Fruit fly (Drosophila melanogaster) whole organism, adult: ENCODE data around the gene stops.

Source experiments
- CG11617 ChIP-seq: fragments of 200-800 bp; sonication (Bioruptor generic); optimal IDR thresholded peaks from 2 replicates; lab custom pipeline; 2017; ENCODE audit warnings: mild to moderate bottlenecking, missing biosample characterization, missing genetic modification reagents, missing genetic modification characterization
- CG12768 ChIP-seq: fragments of 200-800 bp; sonication (Bioruptor generic); optimal IDR thresholded peaks from 2 replicates; lab custom pipeline; 2017; ENCODE audit warnings: missing biosample characterization, missing genetic modification characterization, mild to moderate bottlenecking, moderate library complexity, missing genetic modification reagents
- CG14711 ChIP-seq: fragments of 200-800 bp; sonication (Bioruptor generic); optimal IDR thresholded peaks from 2 replicates; lab custom pipeline; 2018; ENCODE audit warnings: missing biosample characterization, mild to moderate bottlenecking, missing genetic modification characterization, moderate library complexity
- CG1620 ChIP-seq: fragments of 200-800 bp; sonication (Bioruptor generic); optimal IDR thresholded peaks from 2 replicates; lab custom pipeline; 2016; ENCODE audit warnings: missing biosample characterization, missing genetic modification characterization
- CG33017 ChIP-seq: fragments of 200-800 bp; sonication (Bioruptor generic); optimal IDR thresholded peaks from 2 replicates; lab custom pipeline; 2018; ENCODE audit warnings: missing biosample characterization, mild to moderate bottlenecking, missing genetic modification characterization, moderate library complexity
- CG5204 ChIP-seq: fragments of 200-800 bp; sonication (Bioruptor generic); optimal IDR thresholded peaks from 2 replicates; lab custom pipeline; 2016; ENCODE audit warnings: missing biosample characterization, missing genetic modification characterization
- CG7045 ChIP-seq: fragments of 200-800 bp; sonication (Bioruptor generic); optimal IDR thresholded peaks from 2 replicates; lab custom pipeline; 2017; ENCODE audit warnings: missing biosample characterization, mild to moderate bottlenecking, missing genetic modification characterization
- CG7101 ChIP-seq: fragments of 200-800 bp; sonication (Bioruptor generic); optimal IDR thresholded peaks from 2 replicates; lab custom pipeline; 2018; ENCODE audit warnings: missing biosample characterization, mild to moderate bottlenecking, missing genetic modification characterization, moderate library complexity
- Clk ChIP-seq: fragments of 200-800 bp; sonication (Bioruptor generic); optimal IDR thresholded peaks from 2 replicates; lab custom pipeline; 2017; ENCODE audit warnings: missing biosample characterization, missing genetic modification characterization
- Crg-1 ChIP-seq: fragments of 200-800 bp; sonication (Bioruptor generic); optimal IDR thresholded peaks from 2 replicates; lab custom pipeline; 2016; ENCODE audit warnings: missing biosample characterization, missing genetic modification characterization
- Hr96 ChIP-seq: fragments of 200-800 bp; sonication (Bioruptor generic); optimal IDR thresholded peaks from 2 replicates; lab custom pipeline; 2016; ENCODE audit warnings: missing biosample characterization, missing genetic modification characterization
- Mnt ChIP-seq: fragments of 200-800 bp; sonication (Bioruptor generic); optimal IDR thresholded peaks from 2 replicates; lab custom pipeline; 2016; ENCODE audit warnings: missing biosample characterization, mild to moderate bottlenecking, missing genetic modification characterization
- bab1 ChIP-seq: fragments of 200-800 bp; sonication (Bioruptor generic); optimal IDR thresholded peaks from 3 replicates; lab custom pipeline; 2019; ENCODE audit warnings: missing biosample characterization, mild to moderate bottlenecking, missing genetic modification characterization, moderate library complexity
- cic ChIP-seq: fragments of 200-800 bp; sonication (Bioruptor generic); optimal IDR thresholded peaks from 2 replicates; lab custom pipeline; 2017; ENCODE audit warnings: missing biosample characterization, mild to moderate bottlenecking, missing genetic modification characterization, moderate library complexity
- cnc ChIP-seq, 2 experiments: fragments of >200 bp; optimal IDR thresholded peaks; 2 replicates each; lab custom pipeline; 2017
- kay ChIP-seq: fragments of 200-800 bp; sonication (Bioruptor generic); peaks from one replicate; lab custom pipeline; 2016; ENCODE audit warnings: missing biosample characterization, missing genetic modification characterization, borderline replicate concordance
- ovo ChIP-seq: fragments of 200-800 bp; sonication (Bioruptor generic); optimal IDR thresholded peaks from 2 replicates; lab custom pipeline; 2016; ENCODE audit warnings: missing biosample characterization, missing genetic modification characterization
- pad ChIP-seq: fragments of 200-800 bp; sonication (Bioruptor generic); optimal IDR thresholded peaks from 3 replicates; lab custom pipeline; 2017; ENCODE audit warnings: missing biosample characterization, missing genetic modification characterization, mild to moderate bottlenecking, moderate library complexity, missing genetic modification reagents
- tj ChIP-seq: fragments of 200-800 bp; sonication (Bioruptor generic); optimal IDR thresholded peaks from 3 replicates; lab custom pipeline; 2017; ENCODE audit warnings: missing biosample characterization, mild to moderate bottlenecking, missing genetic modification characterization, moderate library complexity
- toe ChIP-seq: fragments of 200-800 bp; sonication (Bioruptor generic); optimal IDR thresholded peaks from 2 replicates; lab custom pipeline; 2016; ENCODE audit warnings: missing biosample characterization, missing genetic modification characterization

The stops gene

DNA sequence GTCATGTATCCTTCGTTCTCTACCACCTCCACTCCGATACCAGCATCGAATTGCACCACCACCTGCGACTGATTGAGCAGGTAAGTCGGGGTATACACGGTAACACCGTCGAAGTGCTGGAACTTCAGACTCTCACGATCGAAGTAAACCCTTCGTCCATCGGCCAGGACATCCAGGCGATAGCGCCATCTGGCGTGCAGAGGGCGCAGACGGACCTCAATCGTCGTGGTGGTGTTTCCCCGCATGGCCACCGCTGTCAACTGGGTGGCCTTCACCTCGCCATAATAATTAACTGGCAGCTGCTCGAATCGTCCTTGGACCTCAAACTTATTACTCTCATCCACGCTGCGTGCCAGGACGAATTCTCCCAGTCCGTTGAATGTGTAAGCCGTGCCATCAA is 12.9 kb upstream of the stops start:
- TF ChIP-seq Clk (GFP tag; lab: Kevin White, UChicago) = no peak
- no peak for TF ChIP-seq tj (GFP tag; lab: Kevin White, UChicago)
- no peak for TF ChIP-seq Hr96
- TF ChIP-seq toe (GFP tag; lab: Kevin White, UChicago) = no peak
- no peak for TF ChIP-seq ovo (GFP tag; lab: Kevin White, UChicago)
- no peak for TF ChIP-seq cic (GFP tag; lab: Kevin White, UChicago)

DNA sequence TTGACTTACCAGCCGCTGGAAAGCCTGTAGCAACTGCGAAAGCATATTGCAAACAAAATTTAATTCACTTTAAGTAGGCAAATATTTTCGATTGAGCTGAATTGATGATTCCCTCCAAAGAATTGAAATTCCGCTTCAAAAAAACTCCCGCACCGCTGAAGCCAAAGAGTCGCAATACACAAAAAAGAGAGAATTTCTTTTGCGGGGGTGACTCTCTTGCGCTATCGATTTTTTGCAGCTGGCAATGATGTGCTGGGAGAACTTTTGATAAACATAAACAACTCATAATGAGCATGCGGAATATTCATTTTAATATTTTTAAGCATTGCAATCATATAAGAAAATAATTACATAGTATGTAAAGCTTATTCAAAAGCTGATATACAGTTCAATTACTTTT is 477 bp downstream of the stops start:
- TF ChIP-seq tj (GFP tag; lab: Kevin White, UChicago) = no peak
- TF ChIP-seq CG5204 = no peak
- TF ChIP-seq CG7101 (tag; lab: Kevin White, UChicago) = no peak
- no peak for TF ChIP-seq CG12768 (GFP tag; lab: Kevin White, UChicago)
- TF ChIP-seq Mnt (GFP tag; lab: Kevin White, UChicago) = no peak
- TF ChIP-seq CG1620 (GFP tag; lab: Kevin White, UChicago) = no peak
- TF ChIP-seq cnc (optimal IDR thresholded peaks at IDR 0.05; lab: Kevin White, UChicago) = no peak
- no peak for TF ChIP-seq CG11617 (GFP tag; lab: Kevin White, UChicago)

DNA sequence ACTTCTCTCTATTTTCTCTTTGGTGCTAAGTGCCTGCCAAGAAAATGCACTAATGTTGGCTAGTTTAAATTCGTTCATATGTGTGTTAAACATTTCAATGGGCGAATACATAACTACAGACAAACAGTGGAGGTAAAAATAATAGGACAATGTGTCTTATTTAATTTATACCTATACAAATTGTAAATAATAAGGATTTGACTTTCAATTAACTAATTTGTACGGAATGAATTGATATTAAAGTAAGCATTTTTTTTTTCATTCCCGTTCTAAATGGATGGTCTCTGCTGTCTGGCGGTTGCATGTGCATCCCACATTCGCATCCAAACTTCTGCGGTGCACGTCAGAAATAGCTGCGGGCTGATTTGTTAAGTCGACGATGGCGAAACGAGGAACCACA is 22.0 kb downstream of the stops start:
- TF ChIP-seq kay (GFP tag; lab: Kevin White, UChicago) = peak; percentile 20
- no peak for TF ChIP-seq CG7045

DNA sequence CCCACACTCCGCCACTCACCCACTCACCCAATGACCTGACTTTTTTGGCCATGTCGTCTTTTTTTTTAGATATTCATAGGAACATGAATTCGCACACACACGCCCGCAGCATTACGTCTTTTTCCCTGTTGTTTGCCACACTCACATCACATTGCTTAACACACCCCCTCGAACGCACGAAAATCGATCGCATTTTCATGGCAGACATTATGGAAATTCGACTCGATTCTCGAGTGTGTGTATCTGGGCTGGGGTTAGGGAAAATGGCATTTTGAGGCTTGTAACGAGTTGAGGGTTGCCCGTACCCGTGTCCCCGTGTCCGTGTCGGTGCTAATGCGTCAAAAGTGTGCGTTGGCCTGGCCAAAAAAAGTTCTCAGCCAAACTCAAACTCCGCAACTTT is 27.2 kb downstream of the stops start:
- no peak for TF ChIP-seq bab1 (GFP tag; lab: Kevin White, UChicago)
- no peak for TF ChIP-seq CG33017 (tag; lab: Kevin White, UChicago)
- no peak for TF ChIP-seq CG12768 (GFP tag; lab: Kevin White, UChicago)
- TF ChIP-seq CG11617 (GFP tag; lab: Kevin White, UChicago) = no peak
- TF ChIP-seq kay (GFP tag; lab: Kevin White, UChicago) = no peak
- no peak for TF ChIP-seq CG7045
- TF ChIP-seq CG5204 = no peak
- no peak for TF ChIP-seq tj (GFP tag; lab: Kevin White, UChicago)
- TF ChIP-seq pad = no peak
- TF ChIP-seq cic (GFP tag; lab: Kevin White, UChicago) = no peak
- TF ChIP-seq Mnt (GFP tag; lab: Kevin White, UChicago) = no peak

DNA sequence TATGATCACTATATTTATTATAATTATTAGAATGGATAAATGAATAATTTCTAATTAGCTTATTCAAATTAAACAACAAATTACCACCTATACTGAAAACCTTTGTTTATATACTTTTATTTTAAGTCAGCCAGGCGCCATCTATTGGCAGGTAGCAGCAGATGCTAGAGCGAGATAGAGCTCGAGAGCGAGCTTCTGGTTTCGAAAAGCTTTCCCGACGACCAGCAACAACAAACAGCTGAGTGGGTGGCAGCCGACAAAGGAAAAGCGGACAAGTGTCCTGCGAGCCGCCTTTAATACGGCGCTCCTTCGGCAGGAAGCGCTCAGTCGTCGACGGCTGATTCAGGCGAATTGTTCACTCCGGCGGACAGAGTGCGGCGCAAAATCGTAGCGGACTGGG is 34.9 kb downstream of the stops start, which contains the start of gene Gycbeta100B:
Gene Gycbeta100B (plus strand): TSS at position 337 of the 400 bp plus-strand sequence.
- TF ChIP-seq CG5204 (no peak), CG7045 (peak; percentile 1)

DNA sequence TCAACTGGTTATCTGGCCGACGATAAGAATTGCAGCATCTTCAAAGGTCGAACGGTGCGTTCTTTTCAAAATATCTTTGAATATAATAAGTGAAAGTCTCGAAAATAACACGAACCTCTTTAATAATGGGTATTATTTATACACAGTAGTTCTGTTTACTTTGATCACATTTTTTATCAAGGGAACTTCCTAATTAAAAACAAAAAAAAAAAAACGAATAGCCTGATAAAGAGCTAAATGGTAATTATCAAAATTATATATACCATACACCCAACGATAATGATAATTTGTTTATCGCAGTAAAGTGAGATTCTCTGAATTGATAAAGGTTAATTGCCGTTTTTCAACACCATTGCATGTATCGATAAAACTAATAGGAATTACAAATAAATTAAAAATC is 38.3 kb downstream of the stops start, which contains the start of gene Ktch:
Gene Ktch (minus strand): TSS at position 101 of the 400 bp plus-strand sequence.
- TF ChIP-seq CG11617 (GFP tag; lab: Kevin White, UChicago) (no peak), ovo (GFP tag; lab: Kevin White, UChicago) (no peak), CG7101 (tag; lab: Kevin White, UChicago) (no peak), CG7045 (no peak), Clk (GFP tag; lab: Kevin White, UChicago) (no peak), CG5204 (no peak), toe (GFP tag; lab: Kevin White, UChicago) (no peak), CG12768 (GFP tag; lab: Kevin White, UChicago) (no peak), bab1 (GFP tag; lab: Kevin White, UChicago) (no peak), CG1620 (GFP tag; lab: Kevin White, UChicago) (no peak), Mnt (GFP tag; lab: Kevin White, UChicago) (no peak), cic (GFP tag; lab: Kevin White, UChicago) (no peak), Hr96 (no peak), pad (no peak)

DNA sequence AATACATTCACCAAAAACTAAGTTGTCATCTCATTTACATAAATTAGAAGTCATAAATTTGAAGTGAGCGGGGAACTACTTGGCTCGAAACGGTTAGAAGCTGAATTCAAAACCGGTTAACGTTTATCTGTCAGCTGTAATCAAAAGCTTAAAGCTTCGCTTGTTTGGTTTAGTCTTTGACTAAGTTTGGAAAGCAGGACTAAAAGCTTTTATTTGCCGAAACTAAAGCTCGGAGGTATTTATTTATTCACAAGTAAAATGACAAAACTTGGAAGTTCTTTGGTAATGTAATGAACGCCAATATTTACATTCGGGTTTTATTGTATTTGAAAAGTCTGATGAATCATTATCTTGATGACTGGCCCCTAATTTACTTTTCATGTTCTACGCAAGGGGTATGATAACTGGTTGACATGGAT is 41.5 kb downstream of the stops start:
- TF ChIP-seq CG33017 (tag; lab: Kevin White, UChicago) = peak; percentile 17
- TF ChIP-seq pad = no peak
- no peak for TF ChIP-seq tj (GFP tag; lab: Kevin White, UChicago)
- TF ChIP-seq bab1 (GFP tag; lab: Kevin White, UChicago) = peak; percentile 17
- TF ChIP-seq kay (GFP tag; lab: Kevin White, UChicago) = peak; percentile 94
- TF ChIP-seq CG5204 = no peak
- no peak for TF ChIP-seq CG14711 (tag; lab: Kevin White, UChicago)
- TF ChIP-seq cnc (optimal IDR thresholded peaks at IDR 0.05; lab: Kevin White, UChicago) = no peak
- peak; percentile 41 for TF ChIP-seq CG7101 (tag; lab: Kevin White, UChicago)
- no peak for TF ChIP-seq CG11617 (GFP tag; lab: Kevin White, UChicago)
- TF ChIP-seq Crg-1 = no peak
- no peak for TF ChIP-seq toe (GFP tag; lab: Kevin White, UChicago)
- TF ChIP-seq CG7045 = no peak
- no peak for TF ChIP-seq Clk (GFP tag; lab: Kevin White, UChicago)
- TF ChIP-seq CG12768 (GFP tag; lab: Kevin White, UChicago) = no peak
- peak; percentile 72 for TF ChIP-seq cic (GFP tag; lab: Kevin White, UChicago)
- TF ChIP-seq CG1620 (GFP tag; lab: Kevin White, UChicago) = no peak
